Fruit fly (Drosophila melanogaster): Measurements from ENCODE around the gene CG6766.

Gene CG6766

dm6 chr2L:12010877-12011666 lies 29.4 kb downstream of the CG6766 start (continued):
- no peak for TF ChIP-seq dsx (GFP tag; optimal IDR thresholded peaks at IDR 0.05; ENCODE audit: poor library complexity, severe bottlenecking)
- TF ChIP-seq fd59A (GFP tag; optimal IDR thresholded peaks at IDR 0.05) = peak; percentile 88
- TF ChIP-seq CG16779 (tag; optimal IDR thresholded peaks at IDR 0.05) = peak; percentile 93
- TF ChIP-seq CG34406 (GFP tag; optimal IDR thresholded peaks at IDR 0.05) = peak; percentile 91
- TF ChIP-seq topi (GFP tag; optimal IDR thresholded peaks at IDR 0.05) = peak; percentile 92
- TF ChIP-seq Gug (GFP tag; IDR thresholded peaks at IDR 0.05) = no peak
- TF ChIP-seq Hr38 (GFP tag; optimal IDR thresholded peaks at IDR 0.05) = peak; percentile 48
- TF ChIP-seq CG1621 (tag; optimal IDR thresholded peaks at IDR 0.05) = peak; percentile 82
- TF ChIP-seq fkh (GFP tag; optimal IDR thresholded peaks at IDR 0.05) = peak; percentile 6
- peak; percentile 71 for TF ChIP-seq Ets21C (GFP tag; optimal IDR thresholded peaks at IDR 0.05)
- no peak for TF ChIP-seq Eip93F (GFP tag; optimal IDR thresholded peaks at IDR 0.05)
- TF ChIP-seq CG10631 (GFP tag; optimal IDR thresholded peaks at IDR 0.05) = peak; percentile 91
- peak; percentile 83 for TF ChIP-seq net (GFP tag; optimal IDR thresholded peaks at IDR 0.05)
- no peak for TF ChIP-seq CG11294 (GFP tag; IDR thresholded peaks at IDR 0.05)
- peak; percentile 95 for TF ChIP-seq CG6276 (GFP tag; optimal IDR thresholded peaks at IDR 0.05)
- peak; percentile 88 for TF ChIP-seq CG8319 (GFP tag; optimal IDR thresholded peaks at IDR 0.05)
- peak; percentile 92 for TF ChIP-seq lz (GFP tag; optimal IDR thresholded peaks at IDR 0.05)
- peak; percentile 55 to 89 for TF ChIP-seq salr (GFP tag; optimal IDR thresholded peaks at IDR 0.05)
- peak; percentile 82 for TF ChIP-seq CG7368 (GFP tag; optimal IDR thresholded peaks at IDR 0.05)
- peak; percentile 90 for TF ChIP-seq acj6 (GFP tag; optimal IDR thresholded peaks at IDR 0.05)
- peak; percentile 95 for TF ChIP-seq CG3032 (tag; optimal IDR thresholded peaks at IDR 0.05)
- peak; percentile 87 for TF ChIP-seq CG11762 (GFP tag; optimal IDR thresholded peaks at IDR 0.05; ENCODE audit: insufficient read depth)
- TF ChIP-seq esn (GFP tag; optimal IDR thresholded peaks at IDR 0.05) = peak; percentile 93
- TF ChIP-seq Sox102F (GFP tag; optimal IDR thresholded peaks at IDR 0.05) = peak; percentile 86

dm6 chr2L:12010100-12010876 lies 30.2 kb downstream of the CG6766 start:
- TF ChIP-seq CG34406 (GFP tag; optimal IDR thresholded peaks at IDR 0.05) (no peak), esn (GFP tag; optimal IDR thresholded peaks at IDR 0.05) (no peak), Sox102F (GFP tag; optimal IDR thresholded peaks at IDR 0.05) (no peak), Hr4 (GFP tag; optimal IDR thresholded peaks at IDR 0.05) (no peak), CG15336 (GFP tag; IDR thresholded peaks at IDR 0.05) (no peak), svp (GFP tag) (peak; percentile 91), Eip93F (GFP tag; optimal IDR thresholded peaks at IDR 0.05) (no peak), CG6808 (GFP tag; optimal IDR thresholded peaks at IDR 0.05) (no peak), CG1621 (tag; optimal IDR thresholded peaks at IDR 0.05) (peak; percentile 88), Eip78C (GFP tag) (peak; percentile 68), CG16779 (tag; optimal IDR thresholded peaks at IDR 0.05) (peak; percentile 16), CG6792 (GFP tag; optimal IDR thresholded peaks at IDR 0.05) (no peak), CG9139 (GFP tag; optimal IDR thresholded peaks at IDR 0.05) (peak; percentile 31), acj6 (GFP tag; optimal IDR thresholded peaks at IDR 0.05) (no peak), CG3032 (tag; optimal IDR thresholded peaks at IDR 0.05) (no peak), CG3919 (GFP tag; optimal IDR thresholded peaks at IDR 0.05) (peak; percentile 33), Gug (GFP tag; IDR thresholded peaks at IDR 0.05) (no peak), fd85E (GFP tag; optimal IDR thresholded peaks at IDR 0.05) (no peak), salr (GFP tag; optimal IDR thresholded peaks at IDR 0.05) (no peak), Hr38 (GFP tag; optimal IDR thresholded peaks at IDR 0.05) (no peak), fd59A (GFP tag; optimal IDR thresholded peaks at IDR 0.05) (no peak), CG10631 (GFP tag; optimal IDR thresholded peaks at IDR 0.05) (no peak), cyc (GFP tag; optimal IDR thresholded peaks at IDR 0.05) (no peak), CG11294 (GFP tag; IDR thresholded peaks at IDR 0.05) (no peak), CG4318 (GFP tag; optimal IDR thresholded peaks at IDR 0.05) (no peak), CG11762 (GFP tag; optimal IDR thresholded peaks at IDR 0.05; ENCODE audit: insufficient read depth) (no peak), Eip75B (GFP tag; optimal IDR thresholded peaks at IDR 0.05) (peak; percentile 9), CG32006 (GFP tag; optimal IDR thresholded peaks at IDR 0.05) (no peak), pdm3 (GFP tag; optimal IDR thresholded peaks at IDR 0.05) (no peak), Blimp-1 (GFP tag; optimal IDR thresholded peaks at IDR 0.05) (no peak), lz (GFP tag; optimal IDR thresholded peaks at IDR 0.05) (no peak), OdsH (GFP tag; optimal IDR thresholded peaks at IDR 0.05) (no peak), topi (GFP tag; optimal IDR thresholded peaks at IDR 0.05) (no peak), Lpt (GFP tag; optimal IDR thresholded peaks at IDR 0.05) (peak; percentile 69), CG7368 (GFP tag; optimal IDR thresholded peaks at IDR 0.05) (no peak), CG8119 (GFP tag; IDR thresholded peaks at IDR 0.05) (no peak), dac (GFP tag; optimal IDR thresholded peaks at IDR 0.05) (no peak), Smox (GFP tag; optimal IDR thresholded peaks at IDR 0.05) (no peak), fkh (GFP tag; optimal IDR thresholded peaks at IDR 0.05) (peak; percentile 58), net (GFP tag; optimal IDR thresholded peaks at IDR 0.05) (no peak)
